Worm (Caenorhabditis elegans): ENCODE measurements around the gene amt-4.

DNA sequence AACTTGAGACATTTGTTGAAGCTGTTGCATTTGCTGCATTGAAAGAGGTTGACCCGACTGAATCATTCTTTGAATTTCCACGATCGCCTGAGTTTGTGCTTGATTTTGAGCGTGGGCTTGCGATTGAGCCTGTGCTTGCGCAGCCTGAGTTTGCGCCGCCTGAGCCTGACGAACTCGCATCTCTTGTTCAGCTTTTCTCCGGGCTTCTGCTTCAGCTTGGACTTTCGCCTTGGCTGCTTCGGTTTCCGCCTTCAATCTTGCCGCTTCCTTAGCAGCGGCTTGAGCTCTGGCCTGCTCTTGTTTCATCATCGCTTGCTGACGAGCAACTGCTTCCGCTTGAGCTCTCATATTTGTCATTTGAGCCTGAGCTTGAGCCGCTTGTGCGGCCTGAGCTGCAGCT lies 32.3 kb downstream of the amt-4 start:
- TF ChIP-seq mdl-1 (tag; optimal IDR thresholded peaks at IDR 0.05) (no peak), nhr-23 (tag; optimal IDR thresholded peaks at IDR 0.05) (no peak), nhr-76 (tag; optimal IDR thresholded peaks at IDR 0.05) (no peak), nfya-1 (tag; optimal IDR thresholded peaks at IDR 0.05; ENCODE audit: insufficient read depth) (no peak), nhr-237 (tag; optimal IDR thresholded peaks at IDR 0.05) (no peak), nhr-12 (tag; optimal IDR thresholded peaks at IDR 0.05) (no peak), ZK546.5 (tag; optimal IDR thresholded peaks at IDR 0.05) (no peak), snpc-4 (tag; optimal IDR thresholded peaks at IDR 0.05) (no peak), pqm-1 (tag; optimal IDR thresholded peaks at IDR 0.05) (no peak), zag-1 (tag; optimal IDR thresholded peaks at IDR 0.05) (no peak), nhr-28 (tag; optimal IDR thresholded peaks at IDR 0.05) (no peak), elt-1 (tag; optimal IDR thresholded peaks at IDR 0.05) (no peak), pha-4 (tag; optimal IDR thresholded peaks at IDR 0.05) (no peak)

Measured in whole organism, L3 larva.